Fruit fly (Drosophila melanogaster) whole organism, adult: Measurements from ENCODE around the gene Kaz-m1.

Experiments
- CG11617 ChIP-seq: fragments of 200-800 bp; sonication (Bioruptor generic); optimal IDR thresholded peaks from 2 replicates; lab custom pipeline; 2017; ENCODE audit warnings: mild to moderate bottlenecking, missing biosample characterization, missing genetic modification reagents, missing genetic modification characterization
- CG12768 ChIP-seq: fragments of 200-800 bp; sonication (Bioruptor generic); optimal IDR thresholded peaks from 2 replicates; lab custom pipeline; 2017; ENCODE audit warnings: missing biosample characterization, missing genetic modification characterization, mild to moderate bottlenecking, moderate library complexity, missing genetic modification reagents
- CG14711 ChIP-seq: fragments of 200-800 bp; sonication (Bioruptor generic); optimal IDR thresholded peaks from 2 replicates; lab custom pipeline; 2018; ENCODE audit warnings: missing biosample characterization, mild to moderate bottlenecking, missing genetic modification characterization, moderate library complexity
- CG33017 ChIP-seq: fragments of 200-800 bp; sonication (Bioruptor generic); optimal IDR thresholded peaks from 2 replicates; lab custom pipeline; 2018; ENCODE audit warnings: missing biosample characterization, mild to moderate bottlenecking, missing genetic modification characterization, moderate library complexity
- CG5204 ChIP-seq: fragments of 200-800 bp; sonication (Bioruptor generic); optimal IDR thresholded peaks from 2 replicates; lab custom pipeline; 2016; ENCODE audit warnings: missing biosample characterization, missing genetic modification characterization
- CG7045 ChIP-seq: fragments of 200-800 bp; sonication (Bioruptor generic); optimal IDR thresholded peaks from 2 replicates; lab custom pipeline; 2017; ENCODE audit warnings: missing biosample characterization, mild to moderate bottlenecking, missing genetic modification characterization
- Crg-1 ChIP-seq: fragments of 200-800 bp; sonication (Bioruptor generic); optimal IDR thresholded peaks from 2 replicates; lab custom pipeline; 2016; ENCODE audit warnings: missing biosample characterization, missing genetic modification characterization
- Mnt ChIP-seq: fragments of 200-800 bp; sonication (Bioruptor generic); optimal IDR thresholded peaks from 2 replicates; lab custom pipeline; 2016; ENCODE audit warnings: missing biosample characterization, mild to moderate bottlenecking, missing genetic modification characterization
- bab1 ChIP-seq: fragments of 200-800 bp; sonication (Bioruptor generic); optimal IDR thresholded peaks from 3 replicates; lab custom pipeline; 2019; ENCODE audit warnings: missing biosample characterization, mild to moderate bottlenecking, missing genetic modification characterization, moderate library complexity
- cnc ChIP-seq, 2 experiments: fragments of >200 bp; optimal IDR thresholded peaks; 2 replicates each; lab custom pipeline; 2017
- kay ChIP-seq: fragments of 200-800 bp; sonication (Bioruptor generic); peaks from one replicate; lab custom pipeline; 2016; ENCODE audit warnings: missing biosample characterization, missing genetic modification characterization, borderline replicate concordance

DNA sequence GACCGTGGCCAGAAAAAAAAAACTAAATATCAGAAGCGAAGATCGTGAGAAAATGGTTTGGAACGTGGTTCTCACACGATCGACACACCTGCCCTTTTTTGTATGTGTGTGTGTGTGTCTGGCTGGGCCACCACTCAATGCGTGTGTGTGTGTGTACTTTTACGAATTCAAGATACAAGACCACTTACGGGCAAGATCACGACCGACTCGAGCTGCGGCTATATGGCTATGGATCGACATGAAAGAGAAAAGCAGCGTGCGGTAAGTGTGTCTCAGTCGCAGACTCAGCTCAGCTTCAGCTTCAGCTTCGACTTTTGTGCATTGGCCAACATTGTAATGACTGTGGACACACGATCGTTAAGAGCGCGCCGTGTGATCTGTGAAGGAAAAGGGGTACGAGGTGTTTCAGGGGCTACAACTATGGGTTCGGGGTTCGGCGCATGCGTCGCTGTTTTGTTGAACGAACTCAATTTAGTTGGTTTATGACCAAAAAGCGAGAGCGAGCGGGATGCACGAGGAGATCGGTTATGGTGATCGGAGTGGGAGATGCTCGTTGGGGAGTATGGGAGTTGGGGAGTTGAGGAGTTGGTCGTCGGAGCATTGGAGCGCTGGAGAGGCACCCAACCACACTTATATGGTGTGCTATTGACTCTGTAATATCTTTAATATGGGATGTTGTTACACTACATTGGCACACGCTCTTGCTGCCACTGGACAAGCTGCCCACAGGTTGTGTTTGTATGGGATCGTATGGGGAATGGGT lies 11.8 kb upstream of the Kaz-m1 start:
- no peak for TF ChIP-seq CG14711
- TF ChIP-seq CG11617 (GFP tag; lab: Kevin White, UChicago), result no peak
- no peak for TF ChIP-seq CG7045
- no peak for TF ChIP-seq kay (GFP tag; lab: Kevin White, UChicago)
- no peak for TF ChIP-seq Mnt (GFP tag; lab: Kevin White, UChicago)
- TF ChIP-seq Crg-1 (GFP tag; lab: Kevin White, UChicago), result no peak
- no peak for TF ChIP-seq cnc (optimal IDR thresholded peaks at IDR 0.05; lab: Kevin White, UChicago)
- no peak for TF ChIP-seq CG12768 (GFP tag; lab: Kevin White, UChicago)
- no peak for TF ChIP-seq CG5204 (GFP tag; lab: Kevin White, UChicago)
- no peak for TF ChIP-seq CG33017 (tag; lab: Kevin White, UChicago)
- no peak for TF ChIP-seq bab1
